Fruit fly (Drosophila melanogaster) whole organism, embryonic: ENCODE measurements around the gene CG9926.

Experiments used
- ATbp ChIP-seq: fragments of 200-800 bp; sonication (Bioruptor generic); optimal IDR thresholded peaks from 2 replicates; lab custom pipeline; 2017; ENCODE audit warnings: missing biosample characterization, mild to moderate bottlenecking, missing genetic modification characterization, missing genetic modification reagents
- Ada2b ChIP-seq: fragments of 200-800 bp; sonication (Bioruptor generic); IDR thresholded peaks from 2 replicates; pipeline ENCODE4 v1.3.6; 2022; ENCODE audit warnings: missing biosample characterization, missing genetic modification characterization
- Atf-2 ChIP-seq: fragments of 200-800 bp; sonication (Bioruptor generic); optimal IDR thresholded peaks from 2 replicates; lab custom pipeline; 2016; ENCODE audit warnings: missing biosample characterization, missing genetic modification characterization
- B-H1 ChIP-seq: fragments of 200-800 bp; sonication (Bioruptor generic); IDR thresholded peaks from 3 replicates; pipeline ENCODE4 v1.3.6; 2022; ENCODE audit warnings: missing biosample characterization, missing genetic modification characterization
- CG10321 ChIP-seq: fragments of 200-800 bp; sonication (Bioruptor generic); IDR thresholded peaks from 2 replicates; pipeline ENCODE4 v1.3.6; 2022; ENCODE audit warnings: missing biosample characterization, missing genetic modification characterization
- CG11456 ChIP-seq: fragments of 200-800 bp; sonication (Bioruptor generic); IDR thresholded peaks from 3 replicates; pipeline ENCODE4 v1.3.6; 2022; ENCODE audit warnings: missing biosample characterization, missing genetic modification characterization
- CG11695 ChIP-seq: fragments of 200-800 bp; sonication (Bioruptor generic); IDR thresholded peaks from 3 replicates; pipeline ENCODE4 v1.3.6; 2022; ENCODE audit warnings: missing biosample characterization, missing genetic modification characterization
- CG12659 ChIP-seq: fragments of 200-800 bp; sonication (Bioruptor generic); optimal IDR thresholded peaks from 3 replicates; lab custom pipeline; 2017; ENCODE audit warnings: mild to moderate bottlenecking, missing biosample characterization, missing genetic modification reagents, missing genetic modification characterization
- CG14014 ChIP-seq: fragments of 200-800 bp; sonication (Bioruptor generic); IDR thresholded peaks from 2 replicates; pipeline ENCODE4 v1.3.6; 2022; ENCODE audit warnings: missing biosample characterization, missing genetic modification characterization
- CG16779 ChIP-seq: fragments of 200-800 bp; sonication (Bioruptor generic); IDR thresholded peaks from 2 replicates; pipeline ENCODE4 v1.3.6; 2022; ENCODE audit warnings: missing biosample characterization, missing genetic modification characterization
- CG17385 ChIP-seq: fragments of 200-800 bp; sonication (Bioruptor generic); optimal IDR thresholded peaks from 3 replicates; lab custom pipeline; 2018; ENCODE audit warnings: missing biosample characterization, mild to moderate bottlenecking, missing genetic modification characterization
- CG2202 ChIP-seq: fragments of 200-800 bp; sonication (Bioruptor generic); optimal IDR thresholded peaks from 2 replicates; lab custom pipeline; 2018; ENCODE audit warnings: missing biosample characterization, mild to moderate bottlenecking, missing genetic modification characterization
- CG32532 ChIP-seq: fragments of 200-800 bp; sonication (Bioruptor generic); IDR thresholded peaks from 2 replicates; pipeline ENCODE4 v1.3.6; 2022; ENCODE audit warnings: missing biosample characterization, missing genetic modification characterization
- CG3407 ChIP-seq: fragments of 200-800 bp; sonication (Bioruptor generic); optimal IDR thresholded peaks from 2 replicates; lab custom pipeline; 2018; ENCODE audit warnings: missing biosample characterization, mild to moderate bottlenecking, missing genetic modification characterization
- CG34224 ChIP-seq: fragments of 200-800 bp; sonication (Bioruptor generic); IDR thresholded peaks from 3 replicates; pipeline ENCODE4 v1.3.6; 2022; ENCODE audit warnings: missing biosample characterization, missing genetic modification characterization; ENCODE audit not compliant: partially characterized antibody
- CG4360 ChIP-seq: fragments of 200-800 bp; sonication (Bioruptor generic); IDR thresholded peaks from 2 replicates; pipeline ENCODE4 v1.3.6; 2022; ENCODE audit warnings: missing biosample characterization, missing genetic modification characterization
- CG7271 ChIP-seq: fragments of 200-800 bp; sonication (Bioruptor generic); optimal IDR thresholded peaks from 2 replicates; lab custom pipeline; 2018; ENCODE audit warnings: missing biosample characterization, mild to moderate bottlenecking, missing genetic modification characterization, moderate library complexity
- CG7556 ChIP-seq: fragments of 200-800 bp; sonication (Bioruptor generic); optimal IDR thresholded peaks from 2 replicates; lab custom pipeline; 2017; ENCODE audit warnings: missing biosample characterization, mild to moderate bottlenecking, missing genetic modification characterization
- CG7839 ChIP-seq: fragments of 200-800 bp; sonication (Bioruptor generic); optimal IDR thresholded peaks from 3 replicates; lab custom pipeline; 2018; ENCODE audit warnings: missing biosample characterization, mild to moderate bottlenecking, missing genetic modification characterization, moderate library complexity
- CG8924 ChIP-seq: fragments of 200-800 bp; optimal IDR thresholded peaks from 3 replicates; lab custom pipeline; 2019; ENCODE audit warnings: missing biosample characterization, mild to moderate bottlenecking, missing genetic modification characterization, moderate library complexity
- H2.0 ChIP-seq: fragments of 200-800 bp; sonication (Bioruptor generic); IDR thresholded peaks from 2 replicates; pipeline ENCODE4 v1.3.6; 2022; ENCODE audit warnings: missing biosample characterization, missing genetic modification characterization
- HLH3B ChIP-seq: fragments of 200-800 bp; sonication (Bioruptor generic); IDR thresholded peaks from 2 replicates; pipeline ENCODE4 v1.3.6; 2022; ENCODE audit warnings: missing biosample characterization, missing genetic modification characterization
- HmgD ChIP-seq: fragments of 200-800 bp; sonication (Bioruptor generic); optimal IDR thresholded peaks from 3 replicates; lab custom pipeline; 2016; ENCODE audit warnings: missing biosample characterization, missing genetic modification characterization
- Lhr ChIP-seq: fragments of 200-800 bp; sonication (Bioruptor generic); optimal IDR thresholded peaks from 3 replicates; lab custom pipeline; 2017; ENCODE audit warnings: mild to moderate bottlenecking, missing biosample characterization, missing genetic modification reagents, missing genetic modification characterization
- Mes4 ChIP-seq: fragments of 200-800 bp; sonication (Bioruptor generic); optimal IDR thresholded peaks from 2 replicates; lab custom pipeline; 2016; ENCODE audit warnings: missing biosample characterization, missing genetic modification characterization
- NFAT ChIP-seq: fragments of 200-800 bp; sonication (Bioruptor generic); IDR thresholded peaks from 2 replicates; pipeline ENCODE4 v1.3.6; 2022; ENCODE audit warnings: missing biosample characterization, missing genetic modification characterization
- Oaz ChIP-seq: fragments of 200-800 bp; sonication (Bioruptor generic); IDR thresholded peaks from 2 replicates; pipeline ENCODE4 v1.3.6; 2022; ENCODE audit warnings: missing biosample characterization, missing genetic modification characterization
- Scr ChIP-seq: fragments of 200-800 bp; sonication (Bioruptor generic); IDR thresholded peaks from 2 replicates; pipeline ENCODE4 v1.3.6; 2022; ENCODE audit warnings: missing biosample characterization, missing genetic modification characterization; ENCODE audit not compliant: partially characterized antibody
- Taf1 ChIP-seq: fragments of 200-800 bp; sonication (Bioruptor generic); IDR thresholded peaks from 2 replicates; pipeline ENCODE4 v1.3.6; 2022; ENCODE audit warnings: missing biosample characterization, missing genetic modification characterization
- YL-1 ChIP-seq: fragments of 200-800 bp; sonication (Bioruptor generic); optimal IDR thresholded peaks from 3 replicates; lab custom pipeline; 2017; ENCODE audit warnings: missing biosample characterization, mild to moderate bottlenecking, missing genetic modification characterization
- aop ChIP-seq: fragments of 200-800 bp; sonication (Bioruptor generic); IDR thresholded peaks from 2 replicates; pipeline ENCODE4 v1.3.6; 2022; ENCODE audit warnings: missing biosample characterization, missing genetic modification characterization
- bab2 ChIP-seq: fragments of 200-800 bp; sonication (Bioruptor generic); optimal IDR thresholded peaks from 2 replicates; lab custom pipeline; 2016; ENCODE audit warnings: missing biosample characterization, missing genetic modification characterization
- bbx ChIP-seq: fragments of 200-800 bp; sonication (Bioruptor generic); IDR thresholded peaks from 2 replicates; pipeline ENCODE4 v1.3.6; 2022; ENCODE audit warnings: missing biosample characterization, missing genetic modification characterization; ENCODE audit not compliant: partially characterized antibody
- bowl ChIP-seq: fragments of 200-800 bp; sonication (Bioruptor generic); IDR thresholded peaks from 2 replicates; pipeline ENCODE4 v1.3.6; 2022; ENCODE audit warnings: missing biosample characterization, missing genetic modification characterization
- dan ChIP-seq: fragments of 200-800 bp; sonication (Bioruptor generic); IDR thresholded peaks from 2 replicates; pipeline ENCODE4 v1.3.6; 2022; ENCODE audit warnings: missing biosample characterization, missing genetic modification characterization
- dimm ChIP-seq: fragments of 200-800 bp; sonication (Bioruptor generic); IDR thresholded peaks from 2 replicates; pipeline ENCODE4 v1.3.6; 2022; ENCODE audit warnings: missing biosample characterization, missing genetic modification characterization
- dmrt11E ChIP-seq: fragments of 200-800 bp; sonication (Bioruptor generic); optimal IDR thresholded peaks from 3 replicates; lab custom pipeline; 2018; ENCODE audit warnings: missing biosample characterization, mild to moderate bottlenecking, missing genetic modification characterization, moderate library complexity
- ftz-f1 ChIP-seq: fragments of 200-800 bp; sonication (Bioruptor generic); optimal IDR thresholded peaks from 2 replicates; lab custom pipeline; 2016; ENCODE audit warnings: missing biosample characterization, missing genetic modification characterization
- gcm2 ChIP-seq: fragments of 200-800 bp; sonication (Bioruptor generic); optimal IDR thresholded peaks from 2 replicates; lab custom pipeline; 2016; ENCODE audit warnings: missing biosample characterization, missing genetic modification characterization
- hkb ChIP-seq, 2 experiments: fragments of 200-800 bp in 1 of 2; fragments of >200 bp in 1 of 2; sonication (Bioruptor generic) in 1 of 2; IDR thresholded peaks in 1 of 2; optimal IDR thresholded peaks in 1 of 2; 2 replicates each; pipeline versions ENCODE4 v1.3.6 to Lab custom; 2017 to 2022; ENCODE audit warnings: missing biosample characterization in 1 of 2, missing genetic modification characterization in 1 of 2
- hth ChIP-seq: fragments of >200 bp; optimal IDR thresholded peaks from 2 replicates; lab custom pipeline; 2017; ENCODE audit warnings: inconsistent platforms
- nmo ChIP-seq: fragments of 200-800 bp; sonication (Bioruptor generic); optimal IDR thresholded peaks from 2 replicates; lab custom pipeline; 2018; ENCODE audit warnings: missing biosample characterization, mild to moderate bottlenecking, missing genetic modification characterization, moderate library complexity
- odd ChIP-seq: fragments of 200-800 bp; sonication (Bioruptor generic); optimal IDR thresholded peaks from 2 replicates; lab custom pipeline; 2017; ENCODE audit warnings: missing biosample characterization, mild to moderate bottlenecking, missing genetic modification characterization
- org-1 ChIP-seq: fragments of 200-800 bp; sonication (Bioruptor generic); optimal IDR thresholded peaks from 2 replicates; lab custom pipeline; 2017; ENCODE audit warnings: missing biosample characterization, missing genetic modification characterization
- pita ChIP-seq: fragments of 200-800 bp; sonication (Bioruptor generic); optimal IDR thresholded peaks from 2 replicates; lab custom pipeline; 2017; ENCODE audit warnings: missing biosample characterization, mild to moderate bottlenecking, missing genetic modification characterization
- pzg ChIP-seq: fragments of 200-800 bp; sonication (Bioruptor generic); optimal IDR thresholded peaks from 3 replicates; lab custom pipeline; 2018; ENCODE audit warnings: missing biosample characterization, mild to moderate bottlenecking, missing genetic modification characterization, moderate library complexity
- schlank ChIP-seq: fragments of 200-800 bp; sonication (Bioruptor generic); optimal IDR thresholded peaks from 2 replicates; lab custom pipeline; 2018; ENCODE audit warnings: missing biosample characterization, mild to moderate bottlenecking, missing genetic modification characterization
- wdn ChIP-seq: fragments of 200-800 bp; sonication (Bioruptor generic); IDR thresholded peaks from 2 replicates; pipeline ENCODE4 v1.3.6; 2022; ENCODE audit warnings: missing biosample characterization, missing genetic modification characterization
- zen ChIP-seq: fragments of 200-800 bp; sonication (Bioruptor generic); optimal IDR thresholded peaks from 3 replicates; lab custom pipeline; 2018; ENCODE audit warnings: missing biosample characterization, mild to moderate bottlenecking, missing genetic modification characterization, moderate library complexity
- zf30C ChIP-seq: fragments of 200-800 bp; sonication (Bioruptor generic); optimal IDR thresholded peaks from 3 replicates; lab custom pipeline; 2018; ENCODE audit warnings: missing biosample characterization, mild to moderate bottlenecking, missing genetic modification characterization

Gene CG9926

DNA sequence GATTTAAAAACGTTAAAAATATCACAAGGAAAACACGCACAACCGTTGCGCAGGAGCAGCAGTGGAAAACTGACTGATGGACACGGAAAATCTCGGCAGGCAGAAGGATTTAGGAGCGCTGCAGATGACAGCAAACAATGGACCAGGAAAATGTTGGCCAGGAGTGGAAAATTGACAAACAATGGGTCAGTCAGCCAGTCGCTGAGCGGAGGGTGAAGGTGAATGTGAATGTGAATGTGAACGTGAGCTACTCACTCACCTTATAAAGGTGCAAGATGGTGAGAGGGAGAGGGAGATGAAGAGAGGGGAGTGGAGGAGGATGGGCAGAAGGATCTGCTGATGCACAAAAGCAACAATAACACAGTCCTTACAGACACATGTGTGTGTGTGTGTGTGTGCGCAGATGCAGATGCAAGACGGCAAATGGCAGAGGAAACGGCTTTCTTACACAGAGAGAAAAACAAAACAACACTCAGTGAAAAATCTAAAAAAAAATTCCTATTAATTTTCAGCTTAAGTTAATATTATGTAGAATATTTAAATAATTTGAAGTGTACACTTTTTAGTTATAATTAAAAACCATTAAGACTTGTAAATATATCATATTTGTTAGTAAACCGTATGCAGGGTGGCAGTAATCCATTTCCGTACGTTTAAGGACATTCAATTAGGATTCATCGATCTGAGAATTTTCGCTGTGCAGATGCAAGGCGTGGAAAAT, 20.9 kb upstream of the CG9926 start (continued):
- no peak for TF ChIP-seq CG12659
- no peak for TF ChIP-seq ftz-f1 (GFP tag; lab: Kevin White, UChicago)
- TF ChIP-seq odd (GFP tag; lab: Kevin White, UChicago) = no peak
- TF ChIP-seq ATbp (GFP tag; lab: Kevin White, UChicago) = no peak
- no peak for TF ChIP-seq Mes4 (GFP tag; lab: Kevin White, UChicago)
- TF ChIP-seq pzg = no peak
- TF ChIP-seq CG14014 = no peak
- no peak for TF ChIP-seq CG3407 (GFP tag; lab: Kevin White, UChicago)
- TF ChIP-seq H2.0 (GFP tag; lab: Robert Waterston, UW) = no peak
- TF ChIP-seq CG7839 (tag; lab: Kevin White, UChicago) = peak; percentile 17
- 0 out of 2 replicates have a peak, but pooled peaks have one; percentile 16 for TF ChIP-seq CG16779
- TF ChIP-seq bab2 = no peak
- no peak for TF ChIP-seq CG32532 (GFP tag; lab: Robert Waterston, UW)
- no peak for TF ChIP-seq YL-1 (GFP tag; lab: Kevin White, UChicago)
- no peak for TF ChIP-seq CG10321 (GFP tag; lab: Robert Waterston, UW)
- TF ChIP-seq CG2202 (tag; lab: Kevin White, UChicago) = no peak
- no peak for TF ChIP-seq schlank (tag; lab: Kevin White, UChicago)
- no peak for TF ChIP-seq CG34224
- TF ChIP-seq gcm2 (GFP tag; lab: Kevin White, UChicago) = no peak
- TF ChIP-seq bbx = no peak
- TF ChIP-seq Oaz (GFP tag; lab: Robert Waterston, UW) = no peak
- no peak for TF ChIP-seq Taf1 (GFP tag; lab: Robert Waterston, UW)
- peak; percentile 5 for TF ChIP-seq CG7556 (GFP tag; lab: Kevin White, UChicago)
- TF ChIP-seq Scr = no peak
- no peak for TF ChIP-seq NFAT
- peak; percentile 12 for TF ChIP-seq nmo
- TF ChIP-seq org-1 (GFP tag; lab: Kevin White, UChicago) = no peak
- TF ChIP-seq zen (tag; lab: Kevin White, UChicago) = peak; percentile 70
- no peak for TF ChIP-seq CG11456 (GFP tag; lab: Robert Waterston, UW)
- no peak for TF ChIP-seq dimm
- peak; percentile 29 for TF ChIP-seq CG8924 (tag; lab: Kevin White, UChicago)
- TF ChIP-seq HmgD (GFP tag; lab: Kevin White, UChicago) = no peak
- TF ChIP-seq Lhr = no peak
- TF ChIP-seq aop (GFP tag; lab: Robert Waterston, UW) = no peak
- no peak for TF ChIP-seq bowl (GFP tag; lab: Robert Waterston, UW)
- no peak for TF ChIP-seq hkb (optimal IDR thresholded peaks at IDR 0.05; lab: Kevin White, UChicago)
- TF ChIP-seq hkb (GFP tag; IDR thresholded peaks at IDR 0.05; lab: Robert Waterston, UW) = peak; percentile 26; the same call in 1 of the 2 replicates
- TF ChIP-seq dan (GFP tag; lab: Robert Waterston, UW) = no peak
- 0 out of 2 replicates have a peak, but pooled peaks have one; percentile 7 for TF ChIP-seq CG4360 (GFP tag; lab: Robert Waterston, UW)
- TF ChIP-seq pita (GFP tag; lab: Kevin White, UChicago) = no peak
- TF ChIP-seq Ada2b (GFP tag; lab: Robert Waterston, UW) = no peak
- TF ChIP-seq wdn (GFP tag; lab: Robert Waterston, UW) = no peak
- no peak for TF ChIP-seq HLH3B (GFP tag; lab: Robert Waterston, UW)
- no peak for TF ChIP-seq hth
- no peak for TF ChIP-seq B-H1 (GFP tag; lab: Robert Waterston, UW)
- TF ChIP-seq CG17385 = no peak
- peak; percentile 53 for TF ChIP-seq dmrt11E (tag; lab: Kevin White, UChicago)
- peak; percentile 89 for TF ChIP-seq zf30C (GFP tag; lab: Kevin White, UChicago)
- TF ChIP-seq CG7271 (tag; lab: Kevin White, UChicago) = peak; percentile 61
- TF ChIP-seq CG11695 (GFP tag; lab: Robert Waterston, UW) = no peak
- no peak for TF ChIP-seq Atf-2 (GFP tag; lab: Kevin White, UChicago)
